Fruit fly (Drosophila melanogaster) whole organism, embryonic: ENCODE results near the gene rogdi.

Experiments used
- Aef1 ChIP-seq: fragments of 200-800 bp; sonication (Bioruptor generic); IDR thresholded peaks from 3 replicates; pipeline ENCODE4 v1.3.6; 2022; ENCODE audit warnings: missing biosample characterization, missing genetic modification characterization
- CG12659 ChIP-seq: fragments of 200-800 bp; sonication (Bioruptor generic); optimal IDR thresholded peaks from 3 replicates; lab custom pipeline; 2017; ENCODE audit warnings: mild to moderate bottlenecking, missing biosample characterization, missing genetic modification reagents, missing genetic modification characterization
- CG14860 ChIP-seq: fragments of 200-800 bp; sonication (Bioruptor generic); IDR thresholded peaks from 3 replicates; pipeline ENCODE4 v1.3.6; 2022; ENCODE audit warnings: missing biosample characterization, missing genetic modification characterization; ENCODE audit not compliant: partially characterized antibody
- CG15514 ChIP-seq: fragments of 200-800 bp; sonication (Bioruptor generic); optimal IDR thresholded peaks from 3 replicates; lab custom pipeline; 2017; ENCODE audit warnings: missing biosample characterization, missing genetic modification characterization, mild to moderate bottlenecking, moderate library complexity, missing genetic modification reagents
- CG1647 ChIP-seq: fragments of 200-800 bp; sonication (Bioruptor generic); optimal IDR thresholded peaks from 3 replicates; lab custom pipeline; 2016; ENCODE audit warnings: missing biosample characterization, missing genetic modification characterization
- CG1832 ChIP-seq: fragments of 200-800 bp; sonication (Bioruptor generic); optimal IDR thresholded peaks from 2 replicates; lab custom pipeline; 2017; ENCODE audit warnings: missing biosample characterization, mild to moderate bottlenecking, missing genetic modification characterization, inconsistent platforms
- CG18599 ChIP-seq: fragments of 200-800 bp; sonication (Bioruptor generic); optimal IDR thresholded peaks from 3 replicates; lab custom pipeline; 2017; ENCODE audit warnings: missing biosample characterization, missing genetic modification characterization, mild to moderate bottlenecking, moderate library complexity, missing genetic modification reagents
- CG2889 ChIP-seq: fragments of 200-800 bp; sonication (Bioruptor generic); IDR thresholded peaks from 3 replicates; pipeline ENCODE4 v1.3.6; 2022; ENCODE audit warnings: missing biosample characterization, missing genetic modification characterization
- CG4424 ChIP-seq: fragments of 200-800 bp; sonication (Bioruptor generic); optimal IDR thresholded peaks from 3 replicates; lab custom pipeline; 2016; ENCODE audit warnings: missing biosample characterization, missing genetic modification characterization
- CG6175 ChIP-seq: fragments of 200-800 bp; sonication (Bioruptor generic); IDR thresholded peaks from 3 replicates; pipeline ENCODE4 v1.3.6; 2022; ENCODE audit warnings: missing biosample characterization, missing genetic modification characterization
- CG7786 ChIP-seq: fragments of 200-800 bp; sonication (Bioruptor generic); optimal IDR thresholded peaks from 2 replicates; lab custom pipeline; 2016; ENCODE audit warnings: missing biosample characterization, missing genetic modification characterization
- CG7963 ChIP-seq: fragments of 200-800 bp; sonication (Bioruptor generic); IDR thresholded peaks from 3 replicates; pipeline ENCODE4 v1.3.6; 2022; ENCODE audit warnings: missing biosample characterization, missing genetic modification characterization; ENCODE audit not compliant: partially characterized antibody
- CG8924 ChIP-seq: fragments of 200-800 bp; optimal IDR thresholded peaks from 3 replicates; lab custom pipeline; 2019; ENCODE audit warnings: missing biosample characterization, mild to moderate bottlenecking, missing genetic modification characterization, moderate library complexity
- CG9215 ChIP-seq: fragments of 200-800 bp; sonication (Bioruptor generic); IDR thresholded peaks from 2 replicates; pipeline ENCODE4 v1.3.6; 2022; ENCODE audit warnings: missing biosample characterization, missing genetic modification characterization
- CG9817 ChIP-seq: fragments of 200-800 bp; sonication (Bioruptor generic); optimal IDR thresholded peaks from 2 replicates; lab custom pipeline; 2018; ENCODE audit warnings: missing biosample characterization, mild to moderate bottlenecking, missing genetic modification characterization, moderate library complexity
- CHES-1-like ChIP-seq: fragments of 200-800 bp; sonication (Bioruptor generic); optimal IDR thresholded peaks from 2 replicates; lab custom pipeline; 2016; ENCODE audit warnings: missing biosample characterization, missing genetic modification characterization
- D19B ChIP-seq: fragments of 200-800 bp; sonication (Bioruptor generic); optimal IDR thresholded peaks from 2 replicates; lab custom pipeline; 2017; ENCODE audit warnings: missing biosample characterization, mild to moderate bottlenecking, missing genetic modification characterization
- HLH3B ChIP-seq: fragments of 200-800 bp; sonication (Bioruptor generic); IDR thresholded peaks from 2 replicates; pipeline ENCODE4 v1.3.6; 2022; ENCODE audit warnings: missing biosample characterization, missing genetic modification characterization
- Hsf ChIP-seq: fragments of 200-800 bp; sonication (Bioruptor generic); optimal IDR thresholded peaks from 3 replicates; lab custom pipeline; 2016; ENCODE audit warnings: missing biosample characterization, missing genetic modification characterization
- MTF-1 ChIP-seq: fragments of 200-800 bp; sonication (Bioruptor generic); optimal IDR thresholded peaks from 2 replicates; lab custom pipeline; 2018; ENCODE audit warnings: missing biosample characterization, mild to moderate bottlenecking, missing genetic modification characterization, borderline replicate concordance
- Pdp1 ChIP-seq, 2 experiments: fragments of 200-800 bp; sonication (Bioruptor generic); optimal IDR thresholded peaks; 3 replicates each; lab custom pipeline; 2016; ENCODE audit warnings: missing biosample characterization in 2 of 2, missing genetic modification characterization in 2 of 2, mild to moderate bottlenecking in 1 of 2, moderate library complexity in 1 of 2
- Rx ChIP-seq: fragments of 200-800 bp; sonication (Bioruptor generic); IDR thresholded peaks from 2 replicates; pipeline ENCODE4 v1.3.6; 2022; ENCODE audit warnings: missing biosample characterization, missing genetic modification characterization
- Stat92E ChIP-seq, 3 experiments: fragments of >200 bp in 2 of 3; fragments of 200-800 bp in 1 of 3; sonication (Bioruptor generic) in 1 of 3; optimal IDR thresholded peaks; 2 replicates each; lab custom pipeline; 2017 to 2019; ENCODE audit warnings: missing biosample characterization in 3 of 3, missing genetic modification characterization in 3 of 3, mild to moderate bottlenecking in 1 of 3, moderate library complexity in 1 of 3
- Vsx1 ChIP-seq: fragments of 200-800 bp; sonication (Bioruptor generic); optimal IDR thresholded peaks from 2 replicates; lab custom pipeline; 2017; ENCODE audit warnings: missing biosample characterization, mild to moderate bottlenecking, missing genetic modification characterization, missing genetic modification reagents
- ab ChIP-seq: fragments of 200-800 bp; sonication (Bioruptor generic); optimal IDR thresholded peaks from 2 replicates; lab custom pipeline; 2016; ENCODE audit warnings: missing biosample characterization, missing genetic modification characterization
- ac ChIP-seq: fragments of 200-800 bp; sonication (Bioruptor generic); optimal IDR thresholded peaks from 3 replicates; lab custom pipeline; 2017; ENCODE audit warnings: missing biosample characterization, mild to moderate bottlenecking, missing genetic modification characterization
- aop ChIP-seq: fragments of 200-800 bp; sonication (Bioruptor generic); IDR thresholded peaks from 2 replicates; pipeline ENCODE4 v1.3.6; 2022; ENCODE audit warnings: missing biosample characterization, missing genetic modification characterization
- btn ChIP-seq: fragments of 200-800 bp; sonication (Bioruptor generic); optimal IDR thresholded peaks from 2 replicates; lab custom pipeline; 2016; ENCODE audit warnings: missing biosample characterization, missing genetic modification characterization
- chn ChIP-seq: fragments of 200-800 bp; sonication (Bioruptor generic); optimal IDR thresholded peaks from 2 replicates; lab custom pipeline; 2016; ENCODE audit warnings: missing biosample characterization, missing genetic modification characterization
- da ChIP-seq: fragments of 200-800 bp; sonication (Bioruptor generic); optimal IDR thresholded peaks from 2 replicates; lab custom pipeline; 2016; ENCODE audit warnings: missing biosample characterization, missing genetic modification characterization
- disco-r ChIP-seq: fragments of 200-800 bp; sonication (Bioruptor generic); optimal IDR thresholded peaks from 2 replicates; lab custom pipeline; 2016; ENCODE audit warnings: missing biosample characterization, missing genetic modification characterization
- dm ChIP-seq: fragments of 200-800 bp; sonication (Bioruptor generic); optimal IDR thresholded peaks from 3 replicates; lab custom pipeline; 2016; ENCODE audit warnings: missing biosample characterization, missing genetic modification characterization
- esg ChIP-seq: fragments of 200-800 bp; sonication (Bioruptor generic); conservative IDR thresholded peaks from 2 replicates; pipeline ENCODE4 v1.3.6; 2022; ENCODE audit warnings: missing biosample characterization, missing genetic modification characterization
- eve ChIP-seq, 2 experiments: fragments of >200 bp; optimal IDR thresholded peaks; 2 replicates each; lab custom pipeline; 2017; ENCODE audit warnings: missing biosample characterization in 2 of 2, missing genetic modification characterization in 2 of 2
- gem ChIP-seq: fragments of 200-800 bp; sonication (Bioruptor generic); optimal IDR thresholded peaks from 2 replicates; lab custom pipeline; 2019; ENCODE audit warnings: missing biosample characterization, mild to moderate bottlenecking, missing genetic modification characterization, moderate library complexity
- kah ChIP-seq: fragments of 200-800 bp; sonication (Bioruptor generic); optimal IDR thresholded peaks from 2 replicates; lab custom pipeline; 2018; ENCODE audit warnings: missing biosample characterization, mild to moderate bottlenecking, missing genetic modification characterization
- kay ChIP-seq: fragments of 200-800 bp; sonication (Bioruptor generic); optimal IDR thresholded peaks from 2 replicates; lab custom pipeline; 2016; ENCODE audit warnings: missing biosample characterization, missing genetic modification characterization
- lola ChIP-seq, 3 experiments: fragments of >200 bp in 2 of 3; fragments of 200-800 bp in 1 of 3; sonication (Bioruptor generic) in 1 of 3; optimal IDR thresholded peaks; 2 replicates each; lab custom pipeline; 2017 to 2019; ENCODE audit warnings: missing biosample characterization in 3 of 3, missing genetic modification characterization in 3 of 3, mild to moderate bottlenecking in 1 of 3, moderate library complexity in 1 of 3
- org-1 ChIP-seq: fragments of 200-800 bp; sonication (Bioruptor generic); optimal IDR thresholded peaks from 2 replicates; lab custom pipeline; 2017; ENCODE audit warnings: missing biosample characterization, missing genetic modification characterization
- peb ChIP-seq: fragments of 200-800 bp; sonication (Bioruptor generic); IDR thresholded peaks from 2 replicates; pipeline ENCODE4 v1.3.6; 2022; ENCODE audit warnings: missing biosample characterization, missing genetic modification characterization
- prd ChIP-seq, 3 experiments: fragments of >200 bp in 2 of 3; fragments of 200-800 bp in 1 of 3; sonication (Bioruptor generic) in 1 of 3; optimal IDR thresholded peaks in 2 of 3; IDR thresholded peaks in 1 of 3; 2 replicates in 2 of 3; 3 replicates in 1 of 3; pipeline versions ENCODE4 v1.3.6 to Lab custom; 2017 to 2022; ENCODE audit warnings: missing biosample characterization in 1 of 3, missing genetic modification characterization in 1 of 3
- sens-2 ChIP-seq: fragments of 200-800 bp; sonication (Bioruptor generic); IDR thresholded peaks from 2 replicates; pipeline ENCODE4 v1.3.6; 2022; ENCODE audit warnings: missing biosample characterization, missing genetic modification characterization
- seq ChIP-seq: fragments of 200-800 bp; sonication (Bioruptor generic); IDR thresholded peaks from 2 replicates; pipeline ENCODE4 v1.3.6; 2022; ENCODE audit warnings: missing biosample characterization, missing genetic modification characterization
- slbo ChIP-seq: fragments of 200-800 bp; sonication (Bioruptor generic); IDR thresholded peaks from 2 replicates; pipeline ENCODE4 v1.3.6; 2022; ENCODE audit warnings: missing biosample characterization, missing genetic modification characterization
- slp2 ChIP-seq: fragments of 200-800 bp; sonication (Bioruptor generic); optimal IDR thresholded peaks from 2 replicates; lab custom pipeline; 2016; ENCODE audit warnings: missing biosample characterization, missing genetic modification characterization
- stwl ChIP-seq: fragments of 200-800 bp; sonication (Bioruptor generic); optimal IDR thresholded peaks from 3 replicates; lab custom pipeline; 2018; ENCODE audit warnings: missing biosample characterization, mild to moderate bottlenecking, missing genetic modification characterization, moderate library complexity
- wdn ChIP-seq: fragments of 200-800 bp; sonication (Bioruptor generic); IDR thresholded peaks from 2 replicates; pipeline ENCODE4 v1.3.6; 2022; ENCODE audit warnings: missing biosample characterization, missing genetic modification characterization
- z ChIP-seq: fragments of 200-800 bp; sonication (Bioruptor generic); IDR thresholded peaks from 3 replicates; pipeline ENCODE4 v1.3.6; 2022; ENCODE audit warnings: missing biosample characterization, missing genetic modification characterization

rogdi gene

dm6 chr3L:17012017-17012719 lies 37.1 kb upstream of the rogdi start, which contains the start of gene CG3764 (continued):
- TF ChIP-seq CG1832: no peak
- no peak for TF ChIP-seq CG7963 (GFP tag; lab: Robert Waterston, UW)
- TF ChIP-seq Rx (GFP tag; lab: Robert Waterston, UW): peak; percentile 65
- peak; percentile 61 to 74 for TF ChIP-seq Pdp1 (GFP tag; optimal IDR thresholded peaks at IDR 0.05; lab: Kevin White, UChicago)
- TF ChIP-seq ab (GFP tag; lab: Kevin White, UChicago): no peak
- TF ChIP-seq CG9817 (tag; lab: Kevin White, UChicago): peak; percentile 55
- TF ChIP-seq chn (GFP tag; lab: Kevin White, UChicago): peak; percentile 67
- peak; percentile 80 for TF ChIP-seq Aef1
- TF ChIP-seq org-1 (GFP tag; lab: Kevin White, UChicago): peak; percentile 58
- peak; percentile 37 for TF ChIP-seq Hsf (GFP tag; lab: Kevin White, UChicago)
- peak; percentile 63 for TF ChIP-seq dm (GFP tag; lab: Kevin White, UChicago)
- peak; percentile 95 for TF ChIP-seq CG12659
- TF ChIP-seq da: peak; percentile 72
- TF ChIP-seq stwl (tag; lab: Kevin White, UChicago): peak; percentile 88
- TF ChIP-seq CG7786 (GFP tag; lab: Kevin White, UChicago): peak; percentile 44
- peak; percentile 88 for TF ChIP-seq MTF-1 (GFP tag; lab: Kevin White, UChicago)
- TF ChIP-seq slbo: peak; percentile 60
- no peak for TF ChIP-seq CG9215
- TF ChIP-seq wdn (GFP tag; lab: Robert Waterston, UW): peak; percentile 34; the same call in 1 of the 2 replicates
- peak; percentile 76 for TF ChIP-seq CG18599 (GFP tag; lab: Kevin White, UChicago)
- TF ChIP-seq HLH3B: peak; percentile 58; the same call in 1 of the 2 replicates
- TF ChIP-seq D19B: peak; percentile 43
- TF ChIP-seq prd (optimal IDR thresholded peaks at IDR 0.05; lab: Kevin White, UChicago): no peak
- TF ChIP-seq prd (GFP tag; IDR thresholded peaks at IDR 0.05; lab: Robert Waterston, UW): 0 out of 3 replicates have a peak, but pooled peaks have one; percentile 26
- TF ChIP-seq CG6175: 0 out of 3 replicates have a peak, but pooled peaks have one; percentile 15
- no peak for TF ChIP-seq CG14860
- TF ChIP-seq ac (GFP tag; lab: Kevin White, UChicago): peak; percentile 69
- TF ChIP-seq CG1647 (GFP tag; lab: Kevin White, UChicago): peak; percentile 56
- no peak for TF ChIP-seq esg (GFP tag; lab: Robert Waterston, UW)
- peak; percentile 92 for TF ChIP-seq CG15514
- peak; percentile 46; the same call in 1 of the 2 replicates for TF ChIP-seq sens-2
- peak; percentile 59 for TF ChIP-seq slp2
- peak; percentile 92 for TF ChIP-seq CHES-1-like (GFP tag; lab: Kevin White, UChicago)
- TF ChIP-seq CG2889: no peak
- peak; percentile 72 for TF ChIP-seq Vsx1 (GFP tag; lab: Kevin White, UChicago)
- peak; percentile 78 for TF ChIP-seq CG8924 (tag; lab: Kevin White, UChicago)
- TF ChIP-seq seq (GFP tag; lab: Robert Waterston, UW): peak; percentile 85
- TF ChIP-seq gem (tag; lab: Kevin White, UChicago): peak; percentile 60
- peak; percentile 47 for TF ChIP-seq CG4424 (GFP tag; lab: Kevin White, UChicago)
- TF ChIP-seq btn (GFP tag; lab: Kevin White, UChicago): peak; percentile 77
- peak in 1 of 3 experiments; percentile 54 for TF ChIP-seq lola (GFP tag; optimal IDR thresholded peaks at IDR 0.05; lab: Kevin White, UChicago)
- TF ChIP-seq kah: peak; percentile 79
- peak in 1 of 3 experiments; percentile 72 for TF ChIP-seq Stat92E (GFP tag; optimal IDR thresholded peaks at IDR 0.05; lab: Kevin White, UChicago)
- TF ChIP-seq z (GFP tag; lab: Robert Waterston, UW): peak; percentile 45; the same call in 1 of the 3 replicates
- no peak for TF ChIP-seq kay (GFP tag; lab: Kevin White, UChicago)
- peak; percentile 63 for TF ChIP-seq disco-r
- TF ChIP-seq eve (GFP tag; optimal IDR thresholded peaks at IDR 0.05; lab: Kevin White, UChicago): no peak
- no peak for TF ChIP-seq peb
- peak; percentile 55; the same call in 1 of the 2 replicates for TF ChIP-seq aop (GFP tag; lab: Robert Waterston, UW)
